Worm (Caenorhabditis elegans) whole organism, late embryonic: ENCODE measurements around the gene H43I07.1.

Experiments used
- ama-1 ChIP-seq: fragments of 150-350 bp; optimal IDR thresholded peaks from 2 replicates; lab custom pipeline; 2014
- rnt-1 ChIP-seq: sonication (generic microtip); optimal IDR thresholded peaks from 2 replicates; lab custom pipeline; 2016; ENCODE audit warnings: missing genetic modification characterization, missing compliant biosample characterization
- sox-4 ChIP-seq: sonication (generic microtip); optimal IDR thresholded peaks from 2 replicates; lab custom pipeline; 2017; ENCODE audit warnings: mild to moderate bottlenecking, missing genetic modification characterization, inconsistent platforms, missing compliant biosample characterization

- TF ChIP-seq ama-1 (lab: Kevin White, UChicago) (no peak), sox-4 (tag; lab: Kevin White, UChicago) (no peak), rnt-1 (tag; lab: Kevin White, UChicago) (no peak)
These were observed 37.9 kb downstream of the H43I07.1 start, which contains the start of gene srt-12 for ce11 chrV:4242431-4242830.
